Fruit fly (Drosophila melanogaster) whole organism, prepupa: ENCODE measurements around the gene eIF2Bepsilon.

Source experiments
- Blimp-1 ChIP-seq: fragments of 200-800 bp; sonication (Bioruptor generic); optimal IDR thresholded peaks from 3 replicates; lab custom pipeline; 2017; ENCODE audit warnings: missing biosample characterization, missing genetic modification characterization, mild to moderate bottlenecking, moderate library complexity, missing genetic modification reagents
- CG10631 ChIP-seq: fragments of 200-800 bp; sonication (Bioruptor generic); optimal IDR thresholded peaks from 2 replicates; lab custom pipeline; 2016; ENCODE audit warnings: missing biosample characterization, missing genetic modification characterization
- CG11762 ChIP-seq: fragments of 200-800 bp; sonication (Bioruptor generic); optimal IDR thresholded peaks from 3 replicates; lab custom pipeline; 2016; ENCODE audit warnings: missing biosample characterization, missing genetic modification characterization; ENCODE audit not compliant: insufficient read depth
- CG1621 ChIP-seq: fragments of 200-800 bp; sonication (Bioruptor generic); optimal IDR thresholded peaks from 3 replicates; lab custom pipeline; 2018; ENCODE audit warnings: missing biosample characterization, mild to moderate bottlenecking, missing genetic modification characterization
- CG16779 ChIP-seq: fragments of 200-800 bp; sonication (Bioruptor generic); optimal IDR thresholded peaks from 3 replicates; lab custom pipeline; 2017; ENCODE audit warnings: missing biosample characterization, mild to moderate bottlenecking, missing genetic modification characterization
- CG3032 ChIP-seq: fragments of 200-800 bp; optimal IDR thresholded peaks from 2 replicates; lab custom pipeline; 2019; ENCODE audit warnings: missing biosample characterization, mild to moderate bottlenecking, missing genetic modification characterization, moderate library complexity
- CG32006 ChIP-seq: fragments of 200-800 bp; sonication (Bioruptor generic); optimal IDR thresholded peaks from 3 replicates; lab custom pipeline; 2017; ENCODE audit warnings: missing biosample characterization, mild to moderate bottlenecking, missing genetic modification characterization
- CG34406 ChIP-seq: fragments of 200-800 bp; sonication (Bioruptor generic); optimal IDR thresholded peaks from 3 replicates; lab custom pipeline; 2016; ENCODE audit warnings: missing biosample characterization, missing genetic modification characterization
- CG3919 ChIP-seq: fragments of 200-800 bp; sonication (Bioruptor generic); optimal IDR thresholded peaks from 3 replicates; lab custom pipeline; 2016; ENCODE audit warnings: missing biosample characterization, missing genetic modification characterization
- CG6276 ChIP-seq: fragments of 200-800 bp; sonication (Bioruptor generic); optimal IDR thresholded peaks from 2 replicates; lab custom pipeline; 2017; ENCODE audit warnings: missing biosample characterization, mild to moderate bottlenecking, missing genetic modification characterization
- CG6792 ChIP-seq: fragments of 200-800 bp; sonication (Bioruptor generic); optimal IDR thresholded peaks from 3 replicates; lab custom pipeline; 2016; ENCODE audit warnings: missing biosample characterization, missing genetic modification characterization
- CG6854 ChIP-seq: fragments of 200-800 bp; sonication (Bioruptor generic); optimal IDR thresholded peaks from 2 replicates; lab custom pipeline; 2017; ENCODE audit warnings: missing biosample characterization, mild to moderate bottlenecking, missing genetic modification characterization
- CG7368 ChIP-seq: fragments of 200-800 bp; sonication (Bioruptor generic); optimal IDR thresholded peaks from 3 replicates; lab custom pipeline; 2016; ENCODE audit warnings: missing biosample characterization, missing genetic modification characterization
- CG8119 ChIP-seq: fragments of 200-800 bp; sonication (Bioruptor generic); IDR thresholded peaks from 3 replicates; pipeline ENCODE4 v1.3.6; 2022; ENCODE audit warnings: missing biosample characterization, missing genetic modification characterization
- CG8319 ChIP-seq: fragments of 200-800 bp; sonication (Bioruptor generic); optimal IDR thresholded peaks from 3 replicates; lab custom pipeline; 2016; ENCODE audit warnings: missing biosample characterization, missing genetic modification characterization
- CG8632 ChIP-seq: fragments of 200-800 bp; sonication (Bioruptor generic); optimal IDR thresholded peaks from 3 replicates; lab custom pipeline; 2016; ENCODE audit warnings: missing biosample characterization, missing genetic modification characterization
- CG9139 ChIP-seq: fragments of 200-800 bp; sonication (Bioruptor generic); optimal IDR thresholded peaks from 3 replicates; lab custom pipeline; 2017; ENCODE audit warnings: missing biosample characterization, mild to moderate bottlenecking, missing genetic modification characterization
- Eip75B ChIP-seq: fragments of 200-800 bp; sonication (Bioruptor generic); optimal IDR thresholded peaks from 3 replicates; lab custom pipeline; 2016; ENCODE audit warnings: missing biosample characterization, missing genetic modification characterization
- Eip93F ChIP-seq: fragments of 200-800 bp; sonication (Bioruptor generic); optimal IDR thresholded peaks from 2 replicates; lab custom pipeline; 2016; ENCODE audit warnings: missing biosample characterization, mild to moderate bottlenecking, missing genetic modification characterization
- Ets21C ChIP-seq: fragments of 200-800 bp; sonication (Bioruptor generic); optimal IDR thresholded peaks from 3 replicates; lab custom pipeline; 2016; ENCODE audit warnings: missing biosample characterization, missing genetic modification characterization
- Gug ChIP-seq: fragments of 200-800 bp; sonication (Bioruptor generic); IDR thresholded peaks from 2 replicates; pipeline ENCODE4 v1.3.6; 2022; ENCODE audit warnings: missing biosample characterization, missing genetic modification characterization
- Hr38 ChIP-seq: sonication (Bioruptor generic); optimal IDR thresholded peaks from 2 replicates; lab custom pipeline; 2016; ENCODE audit warnings: missing biosample characterization, missing genetic modification characterization
- Hr39 ChIP-seq: fragments of 200-800 bp; sonication (Bioruptor generic); optimal IDR thresholded peaks from 2 replicates; lab custom pipeline; 2016; ENCODE audit warnings: missing biosample characterization, missing genetic modification characterization
- OdsH ChIP-seq: fragments of 200-800 bp; sonication (Bioruptor generic); optimal IDR thresholded peaks from 3 replicates; lab custom pipeline; 2016; ENCODE audit warnings: missing biosample characterization, missing genetic modification characterization
- Sox15 ChIP-seq: fragments of 200-800 bp; sonication (Bioruptor generic); optimal IDR thresholded peaks from 3 replicates; lab custom pipeline; 2016; ENCODE audit warnings: missing biosample characterization, missing genetic modification characterization
- achi ChIP-seq: fragments of 200-800 bp; sonication (Bioruptor generic); optimal IDR thresholded peaks from 3 replicates; lab custom pipeline; 2016; ENCODE audit warnings: missing biosample characterization, missing genetic modification characterization
- cyc ChIP-seq: fragments of 200-800 bp; sonication (Bioruptor generic); optimal IDR thresholded peaks from 3 replicates; lab custom pipeline; 2016; ENCODE audit warnings: missing biosample characterization, missing genetic modification characterization
- dac ChIP-seq: fragments of 200-800 bp; sonication (Bioruptor generic); optimal IDR thresholded peaks from 2 replicates; lab custom pipeline; 2017; ENCODE audit warnings: missing biosample characterization, mild to moderate bottlenecking, missing genetic modification characterization
- dsx ChIP-seq: fragments of 200-800 bp; optimal IDR thresholded peaks from 3 replicates; lab custom pipeline; 2019; ENCODE audit warnings: missing biosample characterization, mild to moderate bottlenecking, missing genetic modification characterization, moderate library complexity; ENCODE audit not compliant: poor library complexity, severe bottlenecking
- eg ChIP-seq: fragments of 200-800 bp; sonication (Bioruptor generic); IDR thresholded peaks from 3 replicates; pipeline ENCODE4 v1.3.6; 2022; ENCODE audit warnings: missing biosample characterization, missing genetic modification characterization
- esn ChIP-seq: fragments of 200-800 bp; sonication (Bioruptor generic); optimal IDR thresholded peaks from 2 replicates; lab custom pipeline; 2016; ENCODE audit warnings: missing biosample characterization, mild to moderate bottlenecking, missing genetic modification characterization, moderate library complexity
- fd59A ChIP-seq: fragments of 200-800 bp; sonication (Bioruptor generic); optimal IDR thresholded peaks from 2 replicates; lab custom pipeline; 2017; ENCODE audit warnings: missing biosample characterization, mild to moderate bottlenecking, missing genetic modification characterization, missing genetic modification reagents
- fkh ChIP-seq: fragments of 200-800 bp; sonication (Bioruptor generic); optimal IDR thresholded peaks from 3 replicates; lab custom pipeline; 2017; ENCODE audit warnings: missing biosample characterization, mild to moderate bottlenecking, missing genetic modification characterization, moderate library complexity
- net ChIP-seq: fragments of 200-800 bp; sonication (Bioruptor generic); optimal IDR thresholded peaks from 3 replicates; lab custom pipeline; 2016; ENCODE audit warnings: missing biosample characterization, missing genetic modification characterization
- pdm3 ChIP-seq: fragments of 200-800 bp; sonication (Bioruptor generic); optimal IDR thresholded peaks from 3 replicates; lab custom pipeline; 2016; ENCODE audit warnings: missing biosample characterization, missing genetic modification characterization
- spab ChIP-seq: fragments of 200-800 bp; sonication (Bioruptor generic); optimal IDR thresholded peaks from 2 replicates; lab custom pipeline; 2017; ENCODE audit warnings: missing biosample characterization, mild to moderate bottlenecking, missing genetic modification characterization, missing genetic modification reagents
- ss ChIP-seq, 2 experiments: fragments of 200-800 bp; sonication (Bioruptor generic); optimal IDR thresholded peaks; 2 replicates in 1 of 2; 3 replicates in 1 of 2; lab custom pipeline; 2017 to 2018; ENCODE audit warnings: mild to moderate bottlenecking in 2 of 2, missing biosample characterization in 2 of 2, missing genetic modification characterization in 2 of 2, moderate library complexity in 1 of 2
- svp ChIP-seq: fragments of 200-800 bp; sonication (Bioruptor generic); peaks from one replicate; lab custom pipeline; 2016; ENCODE audit warnings: missing biosample characterization, missing genetic modification characterization
- topi ChIP-seq: fragments of 200-800 bp; sonication (Bioruptor generic); optimal IDR thresholded peaks from 3 replicates; lab custom pipeline; 2016; ENCODE audit warnings: missing biosample characterization, missing genetic modification characterization

Gene eIF2Bepsilon

dm6 chrX:1940020-1940419 lies 17.3 kb upstream of the eIF2Bepsilon start, which contains the start of the genes CG3857 and CG3587 (continued):
- TF ChIP-seq CG3919 (GFP tag; lab: Kevin White, UChicago), result peak; percentile 68
- peak; percentile 11 for TF ChIP-seq spab (GFP tag; lab: Kevin White, UChicago)
- peak; percentile 79 for TF ChIP-seq CG32006 (GFP tag; lab: Kevin White, UChicago)
- TF ChIP-seq dac (GFP tag; lab: Kevin White, UChicago), result peak; percentile 60
- TF ChIP-seq CG6854 (GFP tag; lab: Kevin White, UChicago), result no peak
- TF ChIP-seq CG16779 (tag; lab: Kevin White, UChicago), result peak; percentile 9
- peak; percentile 82 for TF ChIP-seq OdsH (GFP tag; lab: Kevin White, UChicago)
- TF ChIP-seq pdm3 (GFP tag; lab: Kevin White, UChicago), result peak; percentile 79
- TF ChIP-seq CG8119 (GFP tag; lab: Robert Waterston, UW), result peak; percentile 48
- no peak for TF ChIP-seq CG6276 (GFP tag; lab: Kevin White, UChicago)
- peak; percentile 59 for TF ChIP-seq net (GFP tag; lab: Kevin White, UChicago)
- no peak for TF ChIP-seq Eip93F (GFP tag; lab: Kevin White, UChicago)
- TF ChIP-seq CG10631, result peak; percentile 73
- peak; percentile 57 for TF ChIP-seq fd59A (GFP tag; lab: Kevin White, UChicago)
- peak; percentile 88 for TF ChIP-seq Hr39 (GFP tag; lab: Kevin White, UChicago)
- TF ChIP-seq ss (GFP tag; optimal IDR thresholded peaks at IDR 0.05; lab: Kevin White, UChicago), result peak in 1 of 2 experiments; percentile 68
- TF ChIP-seq CG7368, result peak; percentile 68
- peak; percentile 73 for TF ChIP-seq Sox15
- peak; percentile 71 for TF ChIP-seq CG3032 (tag; lab: Kevin White, UChicago)
- peak; percentile 45; the same call in 1 of the 2 replicates for TF ChIP-seq Gug
- peak; percentile 19 for TF ChIP-seq CG9139 (GFP tag; lab: Kevin White, UChicago)
- peak; percentile 74 for TF ChIP-seq cyc
- TF ChIP-seq, all 60 proteins: peak for 56

- TF ChIP-seq CG6792 (GFP tag; lab: Kevin White, UChicago), result no peak
- TF ChIP-seq pdm3 (GFP tag; lab: Kevin White, UChicago), result no peak
- no peak for TF ChIP-seq CG8319 (GFP tag; lab: Kevin White, UChicago)
- TF ChIP-seq svp (GFP tag; lab: Kevin White, UChicago), result peak; percentile 62
- TF ChIP-seq CG10631, result no peak
- TF ChIP-seq dsx (GFP tag; lab: Kevin White, UChicago), result peak; percentile 34
- TF ChIP-seq CG1621 (tag; lab: Kevin White, UChicago), result peak; percentile 89
- TF ChIP-seq CG34406 (GFP tag; lab: Kevin White, UChicago), result no peak
- no peak for TF ChIP-seq Eip75B (GFP tag; lab: Kevin White, UChicago)
- no peak for TF ChIP-seq CG8632 (GFP tag; lab: Kevin White, UChicago)
- TF ChIP-seq CG8119 (GFP tag; lab: Robert Waterston, UW), result no peak
- TF ChIP-seq Hr38, result no peak
- no peak for TF ChIP-seq Ets21C
- no peak for TF ChIP-seq CG11762 (GFP tag; lab: Kevin White, UChicago)
- TF ChIP-seq eg (GFP tag; lab: Robert Waterston, UW), result 0 out of 3 replicates have a peak, but pooled peaks have one; percentile 23
- TF ChIP-seq net (GFP tag; lab: Kevin White, UChicago), result no peak
- TF ChIP-seq esn (GFP tag; lab: Kevin White, UChicago), result peak; percentile 16
- no peak for TF ChIP-seq achi
- TF ChIP-seq Blimp-1, result no peak
- no peak for TF ChIP-seq topi
- peak; percentile 58 for TF ChIP-seq fkh
Observed at dm6 chrX:1927473-1928306, 5.0 kb upstream of the eIF2Bepsilon start, which contains the start of gene CG11596. Gene CG11596 (plus strand): TSS chrX:1927683.
